Worm (Caenorhabditis elegans): Measurements from ENCODE around the gene oac-15.

The oac-15 gene

DNA sequence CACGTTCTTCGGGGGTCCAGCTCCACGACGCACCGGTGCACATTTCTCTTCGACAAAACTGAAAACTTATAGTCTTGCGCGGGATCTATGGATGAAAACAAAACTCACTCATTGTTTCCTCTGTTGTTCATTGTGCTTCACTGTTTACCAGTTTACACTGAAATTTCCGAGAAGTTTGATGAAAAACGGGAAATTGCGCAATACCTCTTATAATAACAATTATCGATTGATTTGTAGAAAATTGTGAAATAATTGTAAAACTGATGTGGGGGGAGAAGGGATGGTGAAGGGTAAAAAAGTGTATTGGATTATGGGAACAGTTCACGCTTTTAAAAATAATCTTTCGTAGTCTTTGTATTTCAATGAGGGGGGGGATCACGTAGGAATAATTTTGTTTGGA lies 19.7 kb upstream of the oac-15 start:
- TF ChIP-seq F13H6.1 (tag; optimal IDR thresholded peaks at IDR 0.05) = no peak
- TF ChIP-seq mdl-1 (tag; optimal IDR thresholded peaks at IDR 0.05) = no peak

DNA sequence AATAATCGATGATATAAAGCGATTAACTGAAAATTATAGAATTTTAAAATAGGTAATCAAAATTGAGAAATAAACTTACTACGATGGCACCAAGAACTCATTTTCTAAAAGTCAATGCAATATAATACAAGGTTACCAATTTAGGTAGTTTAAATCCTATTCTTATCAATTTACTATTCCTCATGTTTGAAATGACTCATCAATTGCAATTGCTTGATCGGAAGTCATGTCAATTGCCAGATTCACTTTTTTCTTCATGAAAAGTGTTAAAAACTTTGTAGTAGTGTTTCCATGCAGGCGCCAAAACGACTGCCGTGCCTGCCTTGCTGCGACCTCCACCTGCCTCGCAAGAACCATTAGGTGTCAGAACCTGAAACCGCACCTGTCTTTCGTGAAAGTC lies 16.8 kb upstream of the oac-15 start, which contains the start of gene F11A5.13:
TSS of gene F11A5.13 (minus strand) at position 101 of the 400 bp plus-strand sequence.
- TF ChIP-seq nhr-25 (tag; optimal IDR thresholded peaks at IDR 0.05) (no peak), ZK546.5 (tag; optimal IDR thresholded peaks at IDR 0.05) (no peak), lin-11 (tag; optimal IDR thresholded peaks at IDR 0.05) (no peak)

DNA sequence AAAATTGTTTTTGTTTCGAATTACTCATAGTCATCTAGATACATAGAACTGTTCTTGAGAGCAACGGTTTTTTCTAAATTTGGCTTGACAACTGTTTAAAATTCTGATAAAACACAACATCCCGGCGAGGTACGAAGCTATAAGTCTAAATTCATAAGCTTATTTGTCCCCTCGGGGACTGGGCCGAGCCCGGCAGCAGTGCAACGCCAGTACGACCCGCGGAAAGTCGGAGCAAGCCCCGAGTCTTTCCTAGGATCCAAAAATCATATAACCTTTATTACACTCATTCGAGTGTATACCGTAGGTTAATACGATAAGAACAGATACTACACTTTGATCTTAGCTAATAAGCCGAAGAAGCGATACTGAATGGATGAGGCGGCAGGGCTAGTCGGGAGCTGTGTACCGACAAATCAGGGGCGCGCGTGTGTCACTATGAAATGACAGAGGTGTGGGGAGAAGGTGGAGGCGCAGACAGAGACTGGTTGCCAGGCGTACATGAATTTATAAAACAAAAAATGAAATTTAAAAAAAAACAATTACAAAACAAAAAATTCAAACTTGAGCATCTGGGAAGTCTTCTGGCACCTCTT lies 15.9 kb upstream of the oac-15 start:
- TF ChIP-seq lin-39 (tag; optimal IDR thresholded peaks at IDR 0.05) (no peak), nhr-11 (tag; optimal IDR thresholded peaks at IDR 0.05) (no peak), ceh-16 (tag; optimal IDR thresholded peaks at IDR 0.05) (no peak), sma-9 (GFP tag; optimal IDR thresholded peaks at IDR 0.05) (peak; percentile 1), sma-9 (tag; optimal IDR thresholded peaks at IDR 0.05) (no peak), snpc-4 (tag; optimal IDR thresholded peaks at IDR 0.05) (peak; percentile 21)

DNA sequence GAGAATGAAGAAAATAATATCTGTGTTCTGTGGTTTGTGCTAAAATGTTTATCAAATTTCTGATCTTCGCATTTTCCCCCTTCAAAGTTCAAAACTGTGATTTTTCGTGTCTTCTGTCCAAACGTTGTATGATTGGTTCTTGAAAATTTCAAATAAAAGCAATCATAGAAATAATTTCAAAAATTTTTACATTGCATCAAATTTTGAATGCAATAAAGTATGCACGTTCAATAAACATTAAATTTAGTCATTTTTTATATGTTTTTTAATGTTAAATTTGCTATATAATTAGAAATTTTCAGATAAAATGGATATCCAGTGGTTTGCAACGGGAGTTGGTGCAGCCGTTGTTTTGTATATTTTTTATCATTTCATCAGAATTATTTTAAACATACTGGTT lies 14.3 kb upstream of the oac-15 start, which contains the start of gene stdh-2:
TSS of gene stdh-2 (plus strand) at position 301 of the 400 bp plus-strand sequence.
- TF ChIP-seq nhr-11 (tag; optimal IDR thresholded peaks at IDR 0.05) (no peak), nhr-129 (tag; optimal IDR thresholded peaks at IDR 0.05) (no peak), dmd-4 (tag; optimal IDR thresholded peaks at IDR 0.05) (no peak), lsy-2 (tag; optimal IDR thresholded peaks at IDR 0.05) (no peak), ceh-16 (tag; optimal IDR thresholded peaks at IDR 0.05) (no peak), elt-1 (tag; optimal IDR thresholded peaks at IDR 0.05) (no peak), peb-1 (tag; optimal IDR thresholded peaks at IDR 0.05) (no peak), ceh-82 (tag; optimal IDR thresholded peaks at IDR 0.05) (no peak), sem-4 (tag; optimal IDR thresholded peaks at IDR 0.05) (no peak), alr-1 (tag; optimal IDR thresholded peaks at IDR 0.05) (no peak), lin-13 (GFP tag; optimal IDR thresholded peaks at IDR 0.05) (no peak), F13H6.1 (tag; optimal IDR thresholded peaks at IDR 0.05) (no peak), sma-3 (GFP tag; optimal IDR thresholded peaks at IDR 0.05) (no peak), mdl-1 (tag; optimal IDR thresholded peaks at IDR 0.05) (no peak)

DNA sequence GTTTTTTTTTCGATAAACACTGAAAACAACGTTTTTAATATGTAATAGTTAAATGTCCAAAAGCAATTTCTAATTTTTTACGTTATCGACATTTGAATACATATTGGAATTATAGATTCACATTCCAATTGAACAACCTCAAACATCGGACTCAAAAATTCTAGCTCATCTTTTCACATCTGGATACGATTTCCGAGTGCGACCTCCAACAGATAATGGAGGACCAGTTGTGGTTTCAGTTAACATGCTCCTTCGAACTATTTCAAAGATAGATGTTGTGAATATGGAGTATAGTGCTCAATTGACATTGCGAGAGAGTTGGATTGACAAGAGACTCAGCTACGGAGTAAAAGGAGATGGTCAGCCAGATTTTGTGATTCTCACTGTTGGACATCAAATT lies 10.3 kb upstream of the oac-15 start:
- TF ChIP-seq dmd-4 (tag; optimal IDR thresholded peaks at IDR 0.05) (no peak), unc-62 (GFP tag; optimal IDR thresholded peaks at IDR 0.05) (no peak), unc-55 (GFP tag; optimal IDR thresholded peaks at IDR 0.05) (no peak), nhr-237 (tag; optimal IDR thresholded peaks at IDR 0.05) (no peak), R02D3.7 (tag; optimal IDR thresholded peaks at IDR 0.05) (no peak), sma-3 (GFP tag; optimal IDR thresholded peaks at IDR 0.05) (no peak), skn-1 (tag; optimal IDR thresholded peaks at IDR 0.05) (no peak), nhr-12 (tag; optimal IDR thresholded peaks at IDR 0.05) (no peak), snpc-4 (tag; optimal IDR thresholded peaks at IDR 0.05) (no peak), unc-39 (tag; optimal IDR thresholded peaks at IDR 0.05) (no peak), ztf-1 (GFP tag; conservative IDR thresholded peaks at IDR 0.05) (no peak), nhr-21 (tag; optimal IDR thresholded peaks at IDR 0.05) (no peak), ztf-4 (tag; optimal IDR thresholded peaks at IDR 0.05) (no peak), C34F6.9 (tag; optimal IDR thresholded peaks at IDR 0.05) (no peak), gmeb-1 (tag; optimal IDR thresholded peaks at IDR 0.05) (no peak), crh-2 (tag; optimal IDR thresholded peaks at IDR 0.05) (no peak)
